Worm (Caenorhabditis elegans) whole organism, L4 larva: Measurements from ENCODE around the gene pnn-1.

Experiments
- dmd-6 ChIP-seq: fragments of 200-800 bp; sonication (Bioruptor generic); IDR thresholded peaks from 2 replicates; pipeline ENCODE4 v1.3.6; 2022; ENCODE audit warnings: missing genetic modification reagents, missing genetic modification characterization, missing compliant biosample characterization
- fkh-10 ChIP-seq: fragments of 150-350 bp; optimal IDR thresholded peaks from 2 replicates; lab custom pipeline; 2014; ENCODE audit warnings: missing biosample characterization, missing genetic modification reagents, missing genetic modification characterization
- madf-9 ChIP-seq: fragments of 200-800 bp; sonication (Bioruptor generic); conservative IDR thresholded peaks from 2 replicates; pipeline ENCODE4 v1.3.6; 2022; ENCODE audit warnings: missing genetic modification reagents, missing genetic modification characterization, missing compliant biosample characterization
- saeg-2 ChIP-seq: fragments of 200-800 bp; sonication (Bioruptor generic); IDR thresholded peaks from 2 replicates; pipeline ENCODE4 v1.3.6; 2022; ENCODE audit warnings: missing genetic modification reagents, missing genetic modification characterization, missing compliant biosample characterization
- tag-97 ChIP-seq: fragments of 200-800 bp; sonication (Bioruptor generic); IDR thresholded peaks from 2 replicates; pipeline ENCODE4 v1.3.6; 2022; ENCODE audit warnings: missing genetic modification characterization, missing compliant biosample characterization

ce11 chrV:13006754-13007153, 35.8 kb downstream of the pnn-1 start:
- TF ChIP-seq dmd-6 (no peak), madf-9 (GFP tag; lab: Robert Waterston, UW) (no peak), saeg-2 (GFP tag; lab: Robert Waterston, UW) (no peak), fkh-10 (no peak), tag-97 (GFP tag; lab: Robert Waterston, UW) (no peak)
